Worm (Caenorhabditis elegans) whole organism, L4 larva: ENCODE results near the gene bre-1.

Source experiments
- F10B5.3 ChIP-seq: sonication (generic microtip); optimal IDR thresholded peaks from 2 replicates; lab custom pipeline; 2016; ENCODE audit warnings: mild to moderate bottlenecking, missing genetic modification characterization, missing compliant biosample characterization
- T26A8.4 ChIP-seq: fragments of 200-800 bp; sonication (Bioruptor generic); IDR thresholded peaks from 2 replicates; pipeline ENCODE4 v1.3.6; 2022; ENCODE audit warnings: missing genetic modification characterization, missing compliant biosample characterization
- aha-1 ChIP-seq: fragments of 150-350 bp; peaks from one replicate; lab custom pipeline; 2014; ENCODE audit warnings: missing biosample characterization, missing genetic modification characterization
- arid-1 ChIP-seq: fragments of 200-800 bp; sonication (Bioruptor generic); conservative IDR thresholded peaks from 2 replicates; pipeline ENCODE4 v1.3.6; 2022; ENCODE audit warnings: missing genetic modification reagents, missing genetic modification characterization, missing compliant biosample characterization
- ceh-20 ChIP-seq: fragments of 200-800 bp; sonication (Bioruptor generic); IDR thresholded peaks from 2 replicates; pipeline ENCODE4 v1.3.6; 2022; ENCODE audit warnings: missing genetic modification reagents, missing genetic modification characterization, missing compliant biosample characterization
- cey-2 ChIP-seq: sonication (generic microtip); optimal IDR thresholded peaks from 3 replicates; lab custom pipeline; 2017; ENCODE audit warnings: missing genetic modification characterization, mild to moderate bottlenecking, missing compliant biosample characterization, antibody characterized with exemption, borderline replicate concordance; ENCODE audit not compliant: insufficient read depth
- daf-16 ChIP-seq, 3 experiments: sonication (generic microtip); optimal IDR thresholded peaks; 2 replicates each; lab custom pipeline; 2016 to 2017; ENCODE audit warnings: missing genetic modification characterization in 3 of 3, missing genetic modification reagents in 3 of 3, mild to moderate bottlenecking in 2 of 3, missing compliant biosample characterization in 2 of 3, missing biosample characterization in 1 of 3, moderate library complexity in 1 of 3
- daf-8 ChIP-seq: fragments of 200-800 bp; sonication (Bioruptor generic); IDR thresholded peaks from 2 replicates; pipeline ENCODE4 v1.3.6; 2022; ENCODE audit warnings: missing genetic modification characterization, missing compliant biosample characterization
- dmd-6 ChIP-seq: fragments of 200-800 bp; sonication (Bioruptor generic); IDR thresholded peaks from 2 replicates; pipeline ENCODE4 v1.3.6; 2022; ENCODE audit warnings: missing genetic modification reagents, missing genetic modification characterization, missing compliant biosample characterization
- duxl-1 ChIP-seq: sonication (generic microtip); optimal IDR thresholded peaks from 2 replicates; lab custom pipeline; 2016; ENCODE audit warnings: mild to moderate bottlenecking, missing genetic modification characterization, moderate library complexity, missing compliant biosample characterization; ENCODE audit not compliant: poor library complexity
- egl-27 ChIP-seq: sonication (generic microtip); optimal IDR thresholded peaks from 3 replicates; lab custom pipeline; 2017; ENCODE audit warnings: missing biosample characterization, missing genetic modification reagents, missing genetic modification characterization
- egl-43 ChIP-seq: fragments of 200-800 bp; sonication (Bioruptor generic); IDR thresholded peaks from 2 replicates; pipeline ENCODE4 v1.3.6; 2022; ENCODE audit warnings: missing genetic modification reagents, missing genetic modification characterization, missing compliant biosample characterization
- fkh-10 ChIP-seq: fragments of 150-350 bp; optimal IDR thresholded peaks from 2 replicates; lab custom pipeline; 2014; ENCODE audit warnings: missing biosample characterization, missing genetic modification reagents, missing genetic modification characterization
- fos-1 ChIP-seq: fragments of 150-350 bp; optimal IDR thresholded peaks from 2 replicates; lab custom pipeline; 2014; ENCODE audit warnings: missing biosample characterization, missing genetic modification characterization
- hlh-11 ChIP-seq: fragments of 200-800 bp; sonication (Bioruptor generic); optimal IDR thresholded peaks from 2 replicates; lab custom pipeline; 2018; ENCODE audit warnings: mild to moderate bottlenecking, missing genetic modification characterization, missing compliant biosample characterization
- hlh-30 ChIP-seq: sonication (generic microtip); optimal IDR thresholded peaks from 2 replicates; lab custom pipeline; 2017; ENCODE audit warnings: antibody characterized with exemption, mild to moderate bottlenecking, missing genetic modification characterization, missing compliant biosample characterization; ENCODE audit not compliant: insufficient read depth
- jun-1 ChIP-seq: fragments of 150-350 bp; optimal IDR thresholded peaks from 2 replicates; lab custom pipeline; 2014; ENCODE audit warnings: missing biosample characterization, missing genetic modification reagents, missing genetic modification characterization
- lin-1 ChIP-seq: fragments of 200-800 bp; sonication (Bioruptor generic); IDR thresholded peaks from 2 replicates; pipeline ENCODE4 v1.3.6; 2022; ENCODE audit warnings: missing genetic modification reagents, missing genetic modification characterization, missing compliant biosample characterization
- lin-39 ChIP-seq: fragments of 150-350 bp; optimal IDR thresholded peaks from 2 replicates; lab custom pipeline; 2014; ENCODE audit warnings: missing biosample characterization, missing genetic modification reagents, missing genetic modification characterization
- madf-5 ChIP-seq, 2 experiments: fragments of 200-800 bp; sonication (Bioruptor generic); IDR thresholded peaks; 2 replicates each; pipeline ENCODE4 v1.3.6; 2022; ENCODE audit warnings: missing compliant biosample characterization in 2 of 2, missing genetic modification characterization in 2 of 2
- mxl-2 ChIP-seq: fragments of 200-800 bp; sonication (Bioruptor generic); conservative IDR thresholded peaks from 2 replicates; pipeline ENCODE4 v1.3.6; 2022; ENCODE audit warnings: missing genetic modification reagents, missing genetic modification characterization, missing compliant biosample characterization
- nhr-102 ChIP-seq: sonication (generic microtip); optimal IDR thresholded peaks from 2 replicates; lab custom pipeline; 2016; ENCODE audit warnings: mild to moderate bottlenecking, missing genetic modification characterization, moderate library complexity, missing compliant biosample characterization
- nhr-11 ChIP-seq: fragments of 150-350 bp; optimal IDR thresholded peaks from 2 replicates; lab custom pipeline; 2014; ENCODE audit warnings: missing biosample characterization, missing genetic modification characterization
- nhr-25 ChIP-seq: sonication (generic microtip); optimal IDR thresholded peaks from 2 replicates; lab custom pipeline; 2017; ENCODE audit warnings: missing genetic modification characterization, mild to moderate bottlenecking, missing compliant biosample characterization, antibody characterized with exemption, moderate library complexity, borderline replicate concordance; ENCODE audit not compliant: insufficient read depth
- pha-4 ChIP-seq, 2 experiments: fragments of 150-350 bp in 1 of 2; fragments of 200-800 bp in 1 of 2; sonication (Bioruptor generic) in 1 of 2; IDR thresholded peaks in 1 of 2; optimal IDR thresholded peaks in 1 of 2; 2 replicates each; pipeline versions ENCODE4 v1.3.6 to Lab custom; 2014 to 2022; ENCODE audit warnings: missing genetic modification characterization in 2 of 2, missing genetic modification reagents in 2 of 2, missing biosample characterization in 1 of 2, missing compliant biosample characterization in 1 of 2
- php-3 ChIP-seq: fragments of 200-800 bp; sonication (Bioruptor generic); IDR thresholded peaks from 2 replicates; pipeline ENCODE4 v1.3.6; 2022; ENCODE audit warnings: missing genetic modification reagents, missing genetic modification characterization, missing compliant biosample characterization
- sdz-12 ChIP-seq: fragments of 200-800 bp; sonication (Bioruptor generic); optimal IDR thresholded peaks from 2 replicates; lab custom pipeline; 2018; ENCODE audit warnings: mild to moderate bottlenecking, missing genetic modification characterization, missing compliant biosample characterization
- zag-1 ChIP-seq: fragments of 150-350 bp; optimal IDR thresholded peaks from 2 replicates; lab custom pipeline; 2014; ENCODE audit warnings: missing biosample characterization, missing genetic modification characterization
- zfp-2 ChIP-seq: sonication (generic microtip); optimal IDR thresholded peaks from 2 replicates; lab custom pipeline; 2016; ENCODE audit warnings: mild to moderate bottlenecking, missing genetic modification characterization, missing compliant biosample characterization

The bre-1 gene

ce11 chrIV:8973249-8973958, 13.7 kb upstream of the bre-1 start, which contains the start of gene C53B4.3 (continued):
- no peak for TF ChIP-seq egl-27 (tag; lab: Kevin White, UChicago)
- TF ChIP-seq lin-39 (tag; lab: Kevin White, UChicago): no peak
- no peak for TF ChIP-seq sdz-12 (GFP tag; lab: Kevin White, UChicago)
- TF ChIP-seq cey-2 (tag; lab: Kevin White, UChicago): no peak
- TF ChIP-seq arid-1 (GFP tag; lab: Robert Waterston, UW): no peak
- TF ChIP-seq lin-1 (GFP tag; lab: Robert Waterston, UW): no peak
- TF ChIP-seq zfp-2 (tag; lab: Kevin White, UChicago): no peak
- no peak for TF ChIP-seq T26A8.4 (GFP tag; lab: Robert Waterston, UW)

ce11 chrIV:8974543-8975330, 12.3 kb upstream of the bre-1 start:
- TF ChIP-seq daf-16 (GFP tag; optimal IDR thresholded peaks at IDR 0.05; lab: Kevin White, UChicago) (peak in 1 of 2 experiments; percentile 24), daf-16 (tag; optimal IDR thresholded peaks at IDR 0.05; lab: Kevin White, UChicago) (no peak), hlh-30 (tag; lab: Kevin White, UChicago) (peak; percentile 14), ceh-20 (GFP tag; lab: Robert Waterston, UW) (no peak), nhr-11 (tag; lab: Kevin White, UChicago) (peak; percentile 61), hlh-11 (tag; lab: Kevin White, UChicago) (peak; percentile 25), madf-5 (GFP tag; IDR thresholded peaks at IDR 0.05; lab: Robert Waterston, UW) (no peak), aha-1 (tag; lab: Kevin White, UChicago) (peak; percentile 58)

- TF ChIP-seq fos-1 (tag; lab: Kevin White, UChicago) (no peak), pha-4 (GFP tag; IDR thresholded peaks at IDR 0.05; lab: Robert Waterston, UW) (no peak), pha-4 (tag; optimal IDR thresholded peaks at IDR 0.05; lab: Kevin White, UChicago) (no peak), egl-43 (no peak), nhr-102 (tag; lab: Kevin White, UChicago) (no peak), mxl-2 (no peak), jun-1 (tag; lab: Kevin White, UChicago) (no peak), nhr-25 (no peak), dmd-6 (GFP tag; lab: Robert Waterston, UW) (no peak), daf-8 (GFP tag; lab: Robert Waterston, UW) (no peak), php-3 (GFP tag; lab: Robert Waterston, UW) (no peak), hlh-30 (tag; lab: Kevin White, UChicago) (no peak), duxl-1 (tag; lab: Kevin White, UChicago) (no peak), zag-1 (tag; lab: Kevin White, UChicago) (no peak)
Observed at ce11 chrIV:8975331-8975625, 11.8 kb upstream of the bre-1 start, which contains the start of gene pdzd-8. pdzd-8 (plus strand) TSS chrIV:8975526.

ce11 chrIV:8978047-8978446, 9.0 kb upstream of the bre-1 start:
- no peak for TF ChIP-seq F10B5.3 (tag; lab: Kevin White, UChicago)
- TF ChIP-seq lin-39 (tag; lab: Kevin White, UChicago): no peak
- no peak for TF ChIP-seq fkh-10 (GFP tag; lab: Kevin White, UChicago)
- TF ChIP-seq aha-1 (tag; lab: Kevin White, UChicago): peak; percentile 66
- TF ChIP-seq php-3 (GFP tag; lab: Robert Waterston, UW): 0 out of 2 replicates have a peak, but pooled peaks have one; percentile 31
- TF ChIP-seq nhr-11 (tag; lab: Kevin White, UChicago): peak; percentile 56
